Worm (Caenorhabditis elegans): ENCODE data around the gene EEED8.2.

- TF ChIP-seq med-1 (GFP tag; optimal IDR thresholded peaks at IDR 0.05; ENCODE audit: insufficient read depth) (no peak), ztf-23 (GFP tag; IDR thresholded peaks at IDR 0.05) (no peak), T22C8.4 (GFP tag; IDR thresholded peaks at IDR 0.05) (no peak), klf-2 (GFP tag; conservative IDR thresholded peaks at IDR 0.05) (no peak), cog-1 (tag; optimal IDR thresholded peaks at IDR 0.05) (no peak), tab-1 (GFP tag; IDR thresholded peaks at IDR 0.05) (no peak), ztf-29 (GFP tag; IDR thresholded peaks at IDR 0.05) (no peak), flt-1 (GFP tag; IDR thresholded peaks at IDR 0.05) (no peak), ref-1 (GFP tag; conservative IDR thresholded peaks at IDR 0.05) (no peak)
These were observed 29.3 kb upstream of the EEED8.2 start, which contains the start of gene ccpp-6 for ce11 chrII:5387217-5387616.

Measured in whole organism, midembryonic.